Worm (Caenorhabditis elegans) whole organism, L3 larva: ENCODE data around the gene wdr-5.3.

Experiments used
- R02D3.7 ChIP-seq: fragments of 150-350 bp; optimal IDR thresholded peaks from 2 replicates; lab custom pipeline; 2014; ENCODE audit warnings: missing biosample characterization, missing genetic modification characterization
- ama-1 ChIP-seq: fragments of 150-350 bp; optimal IDR thresholded peaks from 2 replicates; lab custom pipeline; 2018
- ceh-28 ChIP-seq: fragments of 150-350 bp; optimal IDR thresholded peaks from 2 replicates; lab custom pipeline; 2014; ENCODE audit warnings: missing biosample characterization, missing genetic modification reagents, missing genetic modification characterization
- ceh-82 ChIP-seq: fragments of 150-350 bp; optimal IDR thresholded peaks from 2 replicates; lab custom pipeline; 2014; ENCODE audit warnings: missing biosample characterization, missing genetic modification characterization
- egl-27 ChIP-seq: sonication (generic microtip); optimal IDR thresholded peaks from 4 replicates; lab custom pipeline; 2017; ENCODE audit warnings: missing biosample characterization, missing genetic modification reagents, missing genetic modification characterization
- egl-5 ChIP-seq: fragments of 150-350 bp; optimal IDR thresholded peaks from 2 replicates; lab custom pipeline; 2017; ENCODE audit warnings: missing biosample characterization, missing genetic modification reagents, missing genetic modification characterization, inconsistent platforms
- elt-2 ChIP-seq: sonication (generic microtip); optimal IDR thresholded peaks from 2 replicates; lab custom pipeline; 2016; ENCODE audit warnings: missing genetic modification reagents, mild to moderate bottlenecking, missing genetic modification characterization, missing compliant biosample characterization
- fos-1 ChIP-seq: fragments of 150-350 bp; optimal IDR thresholded peaks from 2 replicates; lab custom pipeline; 2014; ENCODE audit warnings: missing biosample characterization, missing genetic modification characterization
- hmg-11 ChIP-seq: sonication (generic microtip); optimal IDR thresholded peaks from 2 replicates; lab custom pipeline; 2016; ENCODE audit warnings: missing genetic modification characterization, missing compliant biosample characterization
- jun-1 ChIP-seq: fragments of 150-350 bp; optimal IDR thresholded peaks from 2 replicates; lab custom pipeline; 2014; ENCODE audit warnings: missing biosample characterization, missing genetic modification reagents, missing genetic modification characterization
- lin-39 ChIP-seq: fragments of 150-350 bp; optimal IDR thresholded peaks from 2 replicates; lab custom pipeline; 2018; ENCODE audit warnings: missing biosample characterization, missing genetic modification reagents, missing genetic modification characterization
- lsy-12 ChIP-seq: sonication (generic microtip); optimal IDR thresholded peaks from 2 replicates; lab custom pipeline; 2016; ENCODE audit warnings: mild to moderate bottlenecking, missing genetic modification characterization, missing compliant biosample characterization
- mdl-1 ChIP-seq: fragments of 150-350 bp; optimal IDR thresholded peaks from 2 replicates; lab custom pipeline; 2014; ENCODE audit warnings: missing biosample characterization, missing genetic modification characterization
- nfya-1 ChIP-seq: sonication (generic microtip); optimal IDR thresholded peaks from 2 replicates; lab custom pipeline; 2017; ENCODE audit warnings: missing genetic modification characterization, mild to moderate bottlenecking, missing compliant biosample characterization, antibody characterized with exemption, moderate library complexity; ENCODE audit not compliant: insufficient read depth
- nhr-12 ChIP-seq: fragments of 150-350 bp; optimal IDR thresholded peaks from 2 replicates; lab custom pipeline; 2014; ENCODE audit warnings: missing biosample characterization, missing genetic modification characterization
- nhr-23 ChIP-seq: fragments of 150-350 bp; optimal IDR thresholded peaks from 2 replicates; lab custom pipeline; 2014; ENCODE audit warnings: missing biosample characterization, missing genetic modification reagents, missing genetic modification characterization
- nhr-237 ChIP-seq: fragments of 150-350 bp; optimal IDR thresholded peaks from 2 replicates; lab custom pipeline; 2014; ENCODE audit warnings: missing biosample characterization, missing genetic modification characterization
- nhr-25 ChIP-seq: sonication (generic microtip); optimal IDR thresholded peaks from 2 replicates; lab custom pipeline; 2017; ENCODE audit warnings: missing biosample characterization, missing genetic modification characterization
- nhr-28 ChIP-seq: fragments of 150-350 bp; optimal IDR thresholded peaks from 2 replicates; lab custom pipeline; 2014; ENCODE audit warnings: missing biosample characterization, missing genetic modification characterization
- nhr-43 ChIP-seq: sonication (generic microtip); optimal IDR thresholded peaks from 2 replicates; lab custom pipeline; 2016; ENCODE audit warnings: mild to moderate bottlenecking, missing genetic modification characterization, missing compliant biosample characterization; ENCODE audit not compliant: poor library complexity, severe bottlenecking
- nhr-67 ChIP-seq: fragments of 150-350 bp; optimal IDR thresholded peaks from 2 replicates; lab custom pipeline; 2014; ENCODE audit warnings: missing biosample characterization, missing genetic modification characterization
- nhr-77 ChIP-seq: fragments of 150-350 bp; optimal IDR thresholded peaks from 2 replicates; lab custom pipeline; 2014; ENCODE audit warnings: missing biosample characterization, missing genetic modification characterization
- pha-4 ChIP-seq: fragments of 150-350 bp; optimal IDR thresholded peaks from 2 replicates; lab custom pipeline; 2014; ENCODE audit warnings: missing biosample characterization, missing genetic modification reagents, missing genetic modification characterization
- pqm-1 ChIP-seq: fragments of 150-350 bp; optimal IDR thresholded peaks from 2 replicates; lab custom pipeline; 2017; ENCODE audit warnings: missing biosample characterization, missing genetic modification characterization, inconsistent platforms
- snpc-4 ChIP-seq: fragments of 150-350 bp; optimal IDR thresholded peaks from 2 replicates; lab custom pipeline; 2014; ENCODE audit warnings: missing biosample characterization, missing genetic modification characterization
- unc-62 ChIP-seq: fragments of 150-350 bp; sonication (generic microtip); optimal IDR thresholded peaks from 4 replicates; lab custom pipeline; 2014; ENCODE audit warnings: missing biosample characterization, missing genetic modification reagents, missing genetic modification characterization
- zag-1 ChIP-seq: fragments of 150-350 bp; optimal IDR thresholded peaks from 2 replicates; lab custom pipeline; 2014; ENCODE audit warnings: missing biosample characterization, missing genetic modification characterization
- ztf-4 ChIP-seq: fragments of 150-350 bp; optimal IDR thresholded peaks from 2 replicates; lab custom pipeline; 2014; ENCODE audit warnings: missing biosample characterization, missing genetic modification characterization

wdr-5.3 gene

DNA sequence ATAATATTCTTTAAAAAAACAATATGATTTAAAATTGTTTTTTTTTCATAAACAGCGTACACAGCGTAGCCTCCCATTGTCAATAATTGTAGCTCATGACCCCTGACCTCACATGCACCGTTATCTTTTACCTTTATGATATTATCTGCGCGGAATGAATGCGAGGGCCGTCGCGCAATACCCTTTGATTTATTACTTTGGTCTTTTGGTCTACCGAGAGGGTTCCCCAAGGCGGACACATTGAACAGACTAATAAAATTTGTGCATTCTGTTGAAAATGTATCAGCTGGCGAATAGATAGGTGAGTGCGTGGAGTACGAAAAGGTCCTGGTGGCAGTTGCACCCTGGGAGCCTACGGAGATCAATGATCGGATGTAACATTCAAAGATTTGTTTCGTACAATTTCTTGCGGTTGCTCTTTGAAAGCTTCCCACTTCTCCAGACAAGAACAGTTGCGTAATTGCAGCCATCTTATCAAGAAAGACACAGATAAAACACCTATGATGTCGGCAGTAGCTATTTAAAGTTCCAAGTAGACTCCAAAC, 16.5 kb upstream of the wdr-5.3 start:
- no peak for TF ChIP-seq nhr-28
- TF ChIP-seq jun-1 (tag; lab: Kevin White, UChicago): peak; percentile 5
- TF ChIP-seq elt-2 (tag; lab: Kevin White, UChicago): peak; percentile 24
- TF ChIP-seq nhr-43: peak; percentile 4
- TF ChIP-seq lin-39 (tag; lab: Kevin White, UChicago): peak; percentile 49
- no peak for TF ChIP-seq nhr-77 (tag; lab: Kevin White, UChicago)
- TF ChIP-seq, all 47 proteins: peak for 4

ce11 chrV:10720876-10721275, 16.0 kb upstream of the wdr-5.3 start:
- TF ChIP-seq egl-5 (tag; lab: Kevin White, UChicago): peak; percentile 73
- peak; percentile 1 for TF ChIP-seq nfya-1 (tag; lab: Kevin White, UChicago)
- TF ChIP-seq mdl-1: no peak
- peak; percentile 31 for TF ChIP-seq nhr-25 (tag; lab: Kevin White, UChicago)

ce11 chrV:10721304-10721703, 15.6 kb upstream of the wdr-5.3 start:
- no peak for TF ChIP-seq snpc-4 (tag; lab: Kevin White, UChicago)
- no peak for TF ChIP-seq fos-1
- TF ChIP-seq jun-1 (tag; lab: Kevin White, UChicago): no peak
- TF ChIP-seq nhr-25 (tag; lab: Kevin White, UChicago): no peak
- no peak for TF ChIP-seq mdl-1
- no peak for TF ChIP-seq zag-1 (tag; lab: Kevin White, UChicago)
- TF ChIP-seq pqm-1 (tag; lab: Kevin White, UChicago): no peak
- no peak for TF ChIP-seq ceh-82 (tag; lab: Kevin White, UChicago)
- TF ChIP-seq nhr-67 (tag; lab: Kevin White, UChicago): no peak
- no peak for TF ChIP-seq nhr-28
- no peak for TF ChIP-seq ztf-4 (tag; lab: Kevin White, UChicago)
- TF ChIP-seq hmg-11 (tag; lab: Kevin White, UChicago): no peak

DNA sequence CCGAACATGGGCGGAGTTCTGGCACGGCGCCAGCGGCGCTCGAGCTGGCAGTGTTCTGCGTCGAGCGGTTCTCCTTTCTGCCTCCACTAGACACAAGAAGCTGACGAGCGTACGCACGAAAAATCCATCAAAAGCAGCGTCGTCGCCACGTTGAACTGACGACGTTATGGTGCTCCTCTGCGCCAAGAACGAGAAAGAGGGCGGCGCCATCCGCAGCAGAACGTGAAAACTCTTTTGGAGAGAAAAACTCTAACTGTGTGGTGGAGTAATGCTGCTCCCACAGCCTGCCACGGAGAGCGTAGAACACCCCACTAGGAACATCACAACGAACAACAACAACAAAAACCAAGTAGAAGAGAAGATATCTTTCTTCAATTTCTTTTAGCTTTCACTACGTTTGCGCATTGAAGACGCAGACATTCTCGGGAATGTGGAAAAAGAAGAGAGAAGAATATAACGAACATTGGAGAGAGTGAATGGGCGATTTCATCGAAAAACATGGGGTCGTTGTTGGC, 14.9 kb upstream of the wdr-5.3 start:
- TF ChIP-seq mdl-1: peak; percentile 27
- TF ChIP-seq ama-1: peak; percentile 66
- no peak for TF ChIP-seq egl-27 (tag; lab: Kevin White, UChicago)
- no peak for TF ChIP-seq nhr-25 (tag; lab: Kevin White, UChicago)
- TF ChIP-seq nfya-1 (tag; lab: Kevin White, UChicago): peak; percentile 37
- peak; percentile 90 for TF ChIP-seq lin-39 (tag; lab: Kevin White, UChicago)
- TF ChIP-seq nhr-23: peak; percentile 73
- TF ChIP-seq unc-62 (GFP tag; lab: Kevin White, UChicago): no peak
- TF ChIP-seq egl-5 (tag; lab: Kevin White, UChicago): peak; percentile 71
- peak; percentile 11 for TF ChIP-seq nhr-43
- no peak for TF ChIP-seq R02D3.7

ce11 chrV:10722595-10722994, 14.3 kb upstream of the wdr-5.3 start:
- TF ChIP-seq nhr-43: peak; percentile 70
- TF ChIP-seq nhr-237: no peak
- TF ChIP-seq hmg-11 (tag; lab: Kevin White, UChicago): peak; percentile 5
- no peak for TF ChIP-seq lsy-12 (tag; lab: Kevin White, UChicago)
- TF ChIP-seq ceh-28 (tag; lab: Kevin White, UChicago): no peak
- peak; percentile 51 for TF ChIP-seq nhr-25 (tag; lab: Kevin White, UChicago)
- TF ChIP-seq egl-27 (tag; lab: Kevin White, UChicago): no peak
- TF ChIP-seq pha-4 (tag; lab: Kevin White, UChicago): peak; percentile 70
- no peak for TF ChIP-seq nhr-12 (tag; lab: Kevin White, UChicago)
- no peak for TF ChIP-seq pqm-1 (tag; lab: Kevin White, UChicago)

DNA sequence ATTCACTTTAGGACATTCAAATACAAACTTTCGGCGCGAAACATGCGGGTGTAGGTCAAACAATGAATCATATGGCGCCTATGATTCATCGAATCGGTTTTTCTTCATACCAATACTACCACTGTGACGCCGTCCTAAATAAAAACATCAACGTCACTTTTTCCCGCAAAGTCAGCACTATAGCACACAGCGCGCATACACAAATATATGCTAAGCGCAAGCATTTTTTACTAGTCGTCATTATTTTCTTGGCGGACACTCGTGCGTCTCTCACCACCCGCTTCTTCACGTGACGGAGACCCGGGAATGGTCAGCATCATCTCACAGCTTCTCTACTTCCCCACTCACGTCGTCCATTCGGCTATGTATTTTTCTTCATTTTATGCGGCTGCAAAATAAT, 13.7 kb upstream of the wdr-5.3 start:
- TF ChIP-seq lin-39 (tag; lab: Kevin White, UChicago): peak; percentile 42
- no peak for TF ChIP-seq egl-5 (tag; lab: Kevin White, UChicago)
- no peak for TF ChIP-seq R02D3.7
- TF ChIP-seq nfya-1 (tag; lab: Kevin White, UChicago): peak; percentile 28
- TF ChIP-seq pha-4 (tag; lab: Kevin White, UChicago): peak; percentile 48
- TF ChIP-seq egl-27 (tag; lab: Kevin White, UChicago): no peak
